Fruit fly (Drosophila melanogaster) S2 (cell line): ENCODE results near the gene Ak3.

Experiments used
- CG8478 ChIP-seq: fragments of >200 bp; optimal IDR thresholded peaks from 2 replicates; lab custom pipeline; 2018
- CTCF ChIP-seq, 2 experiments: fragments of >200 bp; optimal IDR thresholded peaks; 2 replicates each; lab custom pipeline; 2018

Ak3 gene

dm6 chr3R:10875515-10876434 lies 13.6 kb downstream of the Ak3 start, which contains the start of gene Sodh2:
Gene Sodh2, plus strand, starts transcription at chr3R:10876384.
- TF ChIP-seq CTCF (optimal IDR thresholded peaks at IDR 0.05; lab: Kevin White, UChicago) (no peak), CG8478 (lab: Kevin White, UChicago) (no peak)

dm6 chr3R:10872820-10873219 lies 16.6 kb downstream of the Ak3 start, which contains the start of gene CG4596:
Gene CG4596, plus strand, starts transcription at chr3R:10873038.
- TF ChIP-seq CG8478 (lab: Kevin White, UChicago) (no peak), CTCF (optimal IDR thresholded peaks at IDR 0.05; lab: Kevin White, UChicago) (no peak)

dm6 chr3R:10872148-10872783 lies 17.1 kb downstream of the Ak3 start, which contains the start of gene Fdh:
Gene Fdh, minus strand, starts transcription at chr3R:10872381.
- TF ChIP-seq CG8478 (lab: Kevin White, UChicago) = no peak
- no peak for TF ChIP-seq CTCF (optimal IDR thresholded peaks at IDR 0.05; lab: Kevin White, UChicago)

- no peak for TF ChIP-seq CG8478 (lab: Kevin White, UChicago)
- TF ChIP-seq CTCF (optimal IDR thresholded peaks at IDR 0.05; lab: Kevin White, UChicago) = no peak
These were observed 18.8 kb downstream of the Ak3 start for dm6 chr3R:10870561-10870960.

dm6 chr3R:10868427-10868962 lies 20.9 kb downstream of the Ak3 start, which contains the start of the genes SelR and Tsp86D:
Gene SelR, minus strand, starts transcription at chr3R:10868642.
Gene Tsp86D, plus strand, starts transcription at chr3R:10868708.
- TF ChIP-seq CG8478 (lab: Kevin White, UChicago) = no peak
- peak; percentile 42 to 44 for TF ChIP-seq CTCF (optimal IDR thresholded peaks at IDR 0.05; lab: Kevin White, UChicago)

dm6 chr3R:10863956-10864355 lies 25.4 kb downstream of the Ak3 start:
- TF ChIP-seq CG8478 (lab: Kevin White, UChicago) (no peak), CTCF (optimal IDR thresholded peaks at IDR 0.05; lab: Kevin White, UChicago) (no peak)

dm6 chr3R:10863446-10863819 lies 26.0 kb downstream of the Ak3 start:
- TF ChIP-seq CG8478 (lab: Kevin White, UChicago) (no peak), CTCF (optimal IDR thresholded peaks at IDR 0.05; lab: Kevin White, UChicago) (no peak)

dm6 chr3R:10862773-10863445 lies 26.5 kb downstream of the Ak3 start, which contains the start of gene CG6574:
Gene CG6574, minus strand, starts transcription at chr3R:10862988.
- TF ChIP-seq CG8478 (lab: Kevin White, UChicago) (no peak), CTCF (optimal IDR thresholded peaks at IDR 0.05; lab: Kevin White, UChicago) (no peak)

dm6 chr3R:10859713-10860112 lies 29.7 kb downstream of the Ak3 start, which contains the start of gene CG14694:
Gene CG14694, minus strand, starts transcription at chr3R:10859813.
- TF ChIP-seq CTCF (optimal IDR thresholded peaks at IDR 0.05; lab: Kevin White, UChicago) = no peak
- no peak for TF ChIP-seq CG8478 (lab: Kevin White, UChicago)

dm6 chr3R:10856618-10857017 lies 32.8 kb downstream of the Ak3 start, which contains the start of gene CG4570:
Gene CG4570, plus strand, starts transcription at chr3R:10856807.
- TF ChIP-seq CG8478 (lab: Kevin White, UChicago) = no peak
- TF ChIP-seq CTCF (optimal IDR thresholded peaks at IDR 0.05; lab: Kevin White, UChicago) = no peak

dm6 chr3R:10854243-10854874 lies 35.0 kb downstream of the Ak3 start, which contains the start of the genes CG6567 and CG4511:
Gene CG6567, minus strand, starts transcription at chr3R:10854451.
Gene CG4511, plus strand, starts transcription at chr3R:10854501.
- TF ChIP-seq CG8478 (lab: Kevin White, UChicago) (no peak), CTCF (optimal IDR thresholded peaks at IDR 0.05; lab: Kevin White, UChicago) (no peak)

dm6 chr3R:10852232-10852774 lies 37.1 kb downstream of the Ak3 start, which contains the start of gene CG4565:
Gene CG4565, plus strand, starts transcription at chr3R:10852724.
- TF ChIP-seq CTCF (optimal IDR thresholded peaks at IDR 0.05; lab: Kevin White, UChicago) = no peak
- no peak for TF ChIP-seq CG8478 (lab: Kevin White, UChicago)

dm6 chr3R:10850636-10851035 lies 38.8 kb downstream of the Ak3 start:
- TF ChIP-seq CG8478 (lab: Kevin White, UChicago) = no peak
- TF ChIP-seq CTCF (optimal IDR thresholded peaks at IDR 0.05; lab: Kevin White, UChicago) = no peak
